Fruit fly (Drosophila melanogaster) whole organism, embryonic: ENCODE data around the gene Hat1.

Experiments used
- B-H2 ChIP-seq: fragments of 200-800 bp; sonication (Bioruptor generic); optimal IDR thresholded peaks from 2 replicates; lab custom pipeline; 2018; ENCODE audit warnings: missing biosample characterization, mild to moderate bottlenecking, missing genetic modification characterization
- Blimp-1 ChIP-seq: fragments of 200-800 bp; sonication (Bioruptor generic); optimal IDR thresholded peaks from 3 replicates; lab custom pipeline; 2018; ENCODE audit warnings: missing biosample characterization, missing genetic modification characterization, mild to moderate bottlenecking, moderate library complexity, missing genetic modification reagents
- C15 ChIP-seq: fragments of 200-800 bp; sonication (Bioruptor generic); IDR thresholded peaks from 3 replicates; pipeline ENCODE4 v1.3.6; 2022; ENCODE audit warnings: missing biosample characterization, missing genetic modification characterization
- CG10431 ChIP-seq: fragments of 200-800 bp; sonication (Bioruptor generic); optimal IDR thresholded peaks from 3 replicates; lab custom pipeline; 2018; ENCODE audit warnings: missing biosample characterization, mild to moderate bottlenecking, missing genetic modification characterization
- CG11093 ChIP-seq: fragments of 200-800 bp; sonication (Bioruptor generic); IDR thresholded peaks from 3 replicates; pipeline ENCODE4 v1.3.6; 2022; ENCODE audit warnings: missing biosample characterization, missing genetic modification characterization
- CG14965 ChIP-seq: fragments of 200-800 bp; sonication (Bioruptor generic); optimal IDR thresholded peaks from 2 replicates; lab custom pipeline; 2016; ENCODE audit warnings: missing biosample characterization, missing genetic modification characterization, borderline replicate concordance
- CG1529 ChIP-seq: fragments of 200-800 bp; sonication (Bioruptor generic); optimal IDR thresholded peaks from 3 replicates; lab custom pipeline; 2018; ENCODE audit warnings: missing biosample characterization, missing genetic modification characterization
- CG17359 ChIP-seq: fragments of 200-800 bp; sonication (Bioruptor generic); optimal IDR thresholded peaks from 3 replicates; lab custom pipeline; 2018; ENCODE audit warnings: missing biosample characterization, mild to moderate bottlenecking, missing genetic modification characterization, moderate library complexity
- CG17385 ChIP-seq: fragments of 200-800 bp; sonication (Bioruptor generic); optimal IDR thresholded peaks from 3 replicates; lab custom pipeline; 2018; ENCODE audit warnings: missing biosample characterization, mild to moderate bottlenecking, missing genetic modification characterization
- CG1792 ChIP-seq: fragments of 200-800 bp; sonication (Bioruptor generic); optimal IDR thresholded peaks from 2 replicates; lab custom pipeline; 2016; ENCODE audit warnings: missing biosample characterization, missing genetic modification characterization
- CG18599 ChIP-seq: fragments of 200-800 bp; sonication (Bioruptor generic); optimal IDR thresholded peaks from 3 replicates; lab custom pipeline; 2017; ENCODE audit warnings: missing biosample characterization, missing genetic modification characterization, mild to moderate bottlenecking, moderate library complexity, missing genetic modification reagents
- CG30431 ChIP-seq: fragments of 200-800 bp; sonication (Bioruptor generic); optimal IDR thresholded peaks from 2 replicates; lab custom pipeline; 2017; ENCODE audit warnings: missing biosample characterization, missing genetic modification characterization
- CG32532 ChIP-seq: fragments of 200-800 bp; sonication (Bioruptor generic); IDR thresholded peaks from 2 replicates; pipeline ENCODE4 v1.3.6; 2022; ENCODE audit warnings: missing biosample characterization, missing genetic modification characterization
- CG34224 ChIP-seq: fragments of 200-800 bp; sonication (Bioruptor generic); IDR thresholded peaks from 3 replicates; pipeline ENCODE4 v1.3.6; 2022; ENCODE audit warnings: missing biosample characterization, missing genetic modification characterization; ENCODE audit not compliant: partially characterized antibody
- CG6791 ChIP-seq: fragments of 200-800 bp; sonication (Bioruptor generic); IDR thresholded peaks from 3 replicates; pipeline ENCODE4 v1.3.6; 2022; ENCODE audit warnings: missing biosample characterization, missing genetic modification characterization; ENCODE audit not compliant: partially characterized antibody
- CG8765 ChIP-seq: fragments of 200-800 bp; sonication (Bioruptor generic); IDR thresholded peaks from 2 replicates; pipeline ENCODE4 v1.3.6; 2022; ENCODE audit warnings: missing biosample characterization, missing genetic modification characterization
- CG9727 ChIP-seq: fragments of 200-800 bp; sonication (Bioruptor generic); optimal IDR thresholded peaks from 3 replicates; lab custom pipeline; 2017; ENCODE audit warnings: missing biosample characterization, mild to moderate bottlenecking, missing genetic modification characterization
- CG9817 ChIP-seq: fragments of 200-800 bp; sonication (Bioruptor generic); optimal IDR thresholded peaks from 2 replicates; lab custom pipeline; 2018; ENCODE audit warnings: missing biosample characterization, mild to moderate bottlenecking, missing genetic modification characterization, moderate library complexity
- Ets65A ChIP-seq: fragments of 200-800 bp; sonication (Bioruptor generic); peaks from one replicate; lab custom pipeline; 2016; ENCODE audit warnings: missing biosample characterization, missing genetic modification characterization
- Fer1 ChIP-seq: fragments of 200-800 bp; sonication (Bioruptor generic); optimal IDR thresholded peaks from 2 replicates; lab custom pipeline; 2017; ENCODE audit warnings: missing biosample characterization, mild to moderate bottlenecking, missing genetic modification characterization
- HLH4C ChIP-seq: fragments of 200-800 bp; sonication (Bioruptor generic); IDR thresholded peaks from 3 replicates; pipeline ENCODE4 v1.3.6; 2022; ENCODE audit warnings: missing biosample characterization, missing genetic modification characterization; ENCODE audit not compliant: partially characterized antibody
- HLHmδ ChIP-seq: fragments of 200-800 bp; sonication (Bioruptor generic); optimal IDR thresholded peaks from 2 replicates; lab custom pipeline; 2018; ENCODE audit warnings: missing biosample characterization, mild to moderate bottlenecking, missing genetic modification characterization, moderate library complexity
- Hsf ChIP-seq: fragments of 200-800 bp; sonication (Bioruptor generic); optimal IDR thresholded peaks from 3 replicates; lab custom pipeline; 2016; ENCODE audit warnings: missing biosample characterization, missing genetic modification characterization
- MBD-R2 ChIP-seq: fragments of 200-800 bp; sonication (Bioruptor generic); IDR thresholded peaks from 2 replicates; pipeline ENCODE4 v1.3.6; 2022; ENCODE audit warnings: missing biosample characterization, missing genetic modification characterization
- MTF-1 ChIP-seq: fragments of 200-800 bp; sonication (Bioruptor generic); optimal IDR thresholded peaks from 2 replicates; lab custom pipeline; 2018; ENCODE audit warnings: missing biosample characterization, mild to moderate bottlenecking, missing genetic modification characterization, borderline replicate concordance
- Mad ChIP-seq: fragments of 200-800 bp; sonication (Bioruptor generic); optimal IDR thresholded peaks from 2 replicates; lab custom pipeline; 2016; ENCODE audit warnings: missing biosample characterization, missing genetic modification characterization
- NFAT ChIP-seq: fragments of 200-800 bp; sonication (Bioruptor generic); IDR thresholded peaks from 2 replicates; pipeline ENCODE4 v1.3.6; 2022; ENCODE audit warnings: missing biosample characterization, missing genetic modification characterization
- Nf-YA ChIP-seq: fragments of 200-800 bp; sonication (Bioruptor generic); IDR thresholded peaks from 2 replicates; pipeline ENCODE4 v1.3.6; 2022; ENCODE audit warnings: missing biosample characterization, missing genetic modification characterization
- Tbp ChIP-seq: fragments of >200 bp; optimal IDR thresholded peaks from 2 replicates; lab custom pipeline; 2018; ENCODE audit warnings: missing biosample characterization, missing genetic modification characterization
- amos ChIP-seq: fragments of 200-800 bp; sonication (Bioruptor generic); IDR thresholded peaks from 2 replicates; pipeline ENCODE4 v1.3.6; 2022; ENCODE audit warnings: missing biosample characterization, missing genetic modification characterization; ENCODE audit not compliant: partially characterized antibody
- bigmax ChIP-seq: fragments of 200-800 bp; sonication (Bioruptor generic); optimal IDR thresholded peaks from 2 replicates; lab custom pipeline; 2018; ENCODE audit warnings: missing biosample characterization, mild to moderate bottlenecking, missing genetic modification characterization
- bowl ChIP-seq: fragments of 200-800 bp; sonication (Bioruptor generic); IDR thresholded peaks from 2 replicates; pipeline ENCODE4 v1.3.6; 2022; ENCODE audit warnings: missing biosample characterization, missing genetic modification characterization
- chif ChIP-seq, 2 experiments: fragments of 200-800 bp; sonication (Bioruptor generic); optimal IDR thresholded peaks; 3 replicates each; lab custom pipeline; 2016; ENCODE audit warnings: missing biosample characterization in 2 of 2, missing genetic modification characterization in 2 of 2
- disco-r ChIP-seq: fragments of 200-800 bp; sonication (Bioruptor generic); optimal IDR thresholded peaks from 2 replicates; lab custom pipeline; 2016; ENCODE audit warnings: missing biosample characterization, missing genetic modification characterization
- dmrt11E ChIP-seq: fragments of 200-800 bp; sonication (Bioruptor generic); optimal IDR thresholded peaks from 3 replicates; lab custom pipeline; 2018; ENCODE audit warnings: missing biosample characterization, mild to moderate bottlenecking, missing genetic modification characterization, moderate library complexity
- ems ChIP-seq: fragments of 200-800 bp; sonication (Bioruptor generic); optimal IDR thresholded peaks from 3 replicates; lab custom pipeline; 2016; ENCODE audit warnings: missing biosample characterization, missing genetic modification characterization
- exex ChIP-seq: fragments of 200-800 bp; sonication (Bioruptor generic); optimal IDR thresholded peaks from 4 replicates; lab custom pipeline; 2018; ENCODE audit warnings: missing biosample characterization, mild to moderate bottlenecking, missing genetic modification characterization, moderate library complexity
- fu2 ChIP-seq: fragments of 200-800 bp; sonication (Bioruptor generic); optimal IDR thresholded peaks from 2 replicates; lab custom pipeline; 2016; ENCODE audit warnings: missing biosample characterization, missing genetic modification characterization
- hbn ChIP-seq: fragments of 200-800 bp; sonication (Bioruptor generic); IDR thresholded peaks from 2 replicates; pipeline ENCODE4 v1.3.6; 2022; ENCODE audit warnings: missing biosample characterization, missing genetic modification characterization; ENCODE audit not compliant: partially characterized antibody
- jing ChIP-seq: fragments of 200-800 bp; sonication (Bioruptor generic); optimal IDR thresholded peaks from 2 replicates; lab custom pipeline; 2018; ENCODE audit warnings: missing biosample characterization, mild to moderate bottlenecking, missing genetic modification characterization
- kay ChIP-seq: fragments of 200-800 bp; sonication (Bioruptor generic); optimal IDR thresholded peaks from 2 replicates; lab custom pipeline; 2016; ENCODE audit warnings: missing biosample characterization, missing genetic modification characterization
- maf-S ChIP-seq: fragments of 200-800 bp; sonication (Bioruptor generic); optimal IDR thresholded peaks from 2 replicates; lab custom pipeline; 2016; ENCODE audit warnings: missing biosample characterization, missing genetic modification characterization
- p53 ChIP-seq: fragments of 200-800 bp; sonication (Bioruptor generic); optimal IDR thresholded peaks from 2 replicates; lab custom pipeline; 2016; ENCODE audit warnings: missing biosample characterization, missing genetic modification characterization
- phol ChIP-seq: fragments of 200-800 bp; sonication (Bioruptor generic); optimal IDR thresholded peaks from 3 replicates; lab custom pipeline; 2018; ENCODE audit warnings: missing biosample characterization, mild to moderate bottlenecking, missing genetic modification characterization, moderate library complexity
- ssp ChIP-seq: fragments of 200-800 bp; sonication (Bioruptor generic); IDR thresholded peaks from 2 replicates; pipeline ENCODE4 v1.3.6; 2022; ENCODE audit warnings: missing biosample characterization, missing genetic modification characterization
- stc ChIP-seq: fragments of 200-800 bp; sonication (Bioruptor generic); IDR thresholded peaks from 2 replicates; pipeline ENCODE4 v1.3.6; 2022; ENCODE audit warnings: missing biosample characterization, missing genetic modification characterization
- vfl ChIP-seq: fragments of 200-800 bp; sonication (Bioruptor generic); optimal IDR thresholded peaks from 2 replicates; lab custom pipeline; 2016; ENCODE audit warnings: missing biosample characterization, missing genetic modification characterization
- z ChIP-seq: fragments of 200-800 bp; sonication (Bioruptor generic); IDR thresholded peaks from 3 replicates; pipeline ENCODE4 v1.3.6; 2022; ENCODE audit warnings: missing biosample characterization, missing genetic modification characterization

Gene Hat1

DNA sequence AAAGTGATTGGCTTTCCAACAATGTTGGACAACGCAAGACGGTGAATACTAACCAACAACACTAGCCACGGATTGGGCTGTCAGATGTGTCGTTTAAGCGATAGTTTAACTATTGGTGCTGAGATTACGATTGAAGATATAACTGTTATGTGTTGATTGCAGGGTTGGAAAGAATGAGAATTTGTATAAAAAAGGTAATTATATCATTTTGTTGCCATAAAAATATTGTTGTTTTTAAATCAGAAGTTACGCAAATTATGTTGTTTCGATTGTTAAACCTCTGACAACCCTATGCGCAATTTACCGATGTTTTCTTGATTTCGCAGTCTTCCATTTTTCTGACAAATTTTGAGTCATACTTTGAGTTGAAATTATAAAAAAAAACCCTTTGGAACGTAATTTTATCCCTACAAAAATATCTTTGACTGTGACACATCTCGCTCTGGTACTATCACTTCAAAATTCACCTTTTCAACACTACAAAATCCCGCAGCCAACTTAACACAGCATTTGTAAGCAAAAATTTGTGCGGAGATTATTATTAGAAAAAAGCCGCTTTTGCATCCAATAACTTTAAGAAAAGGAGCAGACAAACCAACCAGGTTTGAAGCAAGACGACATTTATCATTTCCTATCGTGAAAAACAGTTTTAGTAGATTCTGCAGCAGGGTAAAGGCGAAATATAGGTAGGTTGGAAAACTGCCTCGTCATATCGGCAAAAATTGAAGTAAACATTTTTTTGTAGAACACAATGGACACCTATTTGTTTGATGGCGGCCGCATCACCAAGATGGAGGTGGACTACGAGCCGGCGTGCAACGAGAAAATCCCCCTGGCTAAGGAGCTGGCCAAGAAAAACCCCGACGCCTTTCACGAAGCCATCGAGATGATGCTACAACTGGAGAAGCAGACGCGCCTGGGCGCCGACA lies at the start of gene Hat1, which contains the start of gene Rpn5 (continued):
- TF ChIP-seq Hsf (peak; percentile 93), CG9727 (GFP tag; lab: Kevin White, UChicago) (peak; percentile 87), exex (peak; percentile 32), CG14965 (GFP tag; lab: Kevin White, UChicago) (peak; percentile 51), CG10431 (GFP tag; lab: Kevin White, UChicago) (peak; percentile 48), kay (peak; percentile 87), CG32532 (GFP tag; lab: Robert Waterston, UW) (peak; percentile 77), chif (GFP tag; optimal IDR thresholded peaks at IDR 0.05; lab: Kevin White, UChicago) (peak; percentile 89 to 90), Mad (GFP tag; lab: Kevin White, UChicago) (peak; percentile 88), amos (GFP tag; lab: Robert Waterston, UW) (peak; percentile 68), Fer1 (GFP tag; lab: Kevin White, UChicago) (peak; percentile 52), disco-r (GFP tag; lab: Kevin White, UChicago) (peak; percentile 92), vfl (peak; percentile 75), CG34224 (GFP tag; lab: Robert Waterston, UW) (peak; percentile 76), NFAT (GFP tag; lab: Robert Waterston, UW) (peak; percentile 59; the same call in 1 of the 2 replicates), HLH4C (GFP tag; lab: Robert Waterston, UW) (peak; percentile 64), ems (GFP tag; lab: Kevin White, UChicago) (peak; percentile 90), CG6791 (peak; percentile 64; the same call in 1 of the 3 replicates), phol (tag; lab: Kevin White, UChicago) (peak; percentile 84), CG30431 (GFP tag; lab: Kevin White, UChicago) (peak; percentile 67), CG18599 (GFP tag; lab: Kevin White, UChicago) (peak; percentile 82), HLHmδ (GFP tag; lab: Kevin White, UChicago) (no peak), maf-S (peak; percentile 88), Nf-YA (GFP tag; lab: Robert Waterston, UW) (no peak), CG1792 (peak; percentile 75), z (no peak), p53 (peak; percentile 73), B-H2 (GFP tag; lab: Kevin White, UChicago) (peak; percentile 31), CG17385 (GFP tag; lab: Kevin White, UChicago) (peak; percentile 66), Blimp-1 (peak; percentile 56), Ets65A (GFP tag; lab: Kevin White, UChicago) (peak; percentile 99), hbn (GFP tag; lab: Robert Waterston, UW) (peak; percentile 71), MTF-1 (GFP tag; lab: Kevin White, UChicago) (no peak), bigmax (no peak), fu2 (GFP tag; lab: Kevin White, UChicago) (peak; percentile 93), dmrt11E (peak; percentile 74), CG1529 (GFP tag; lab: Kevin White, UChicago) (peak; percentile 56), CG8765 (GFP tag; lab: Robert Waterston, UW) (0 out of 2 replicates have a peak, but pooled peaks have one; percentile 33), stc (0 out of 2 replicates have a peak, but pooled peaks have one; percentile 31), CG17359 (peak; percentile 59), MBD-R2 (peak; percentile 85), C15 (GFP tag; lab: Robert Waterston, UW) (no peak), CG11093 (GFP tag; lab: Robert Waterston, UW) (peak; percentile 62; the same call in 1 of the 3 replicates), ssp (GFP tag; lab: Robert Waterston, UW) (peak; percentile 68), jing (GFP tag; lab: Kevin White, UChicago) (peak; percentile 65), bowl (GFP tag; lab: Robert Waterston, UW) (no peak), Tbp (no peak), CG9817 (tag; lab: Kevin White, UChicago) (peak; percentile 76)
